Fruit fly (Drosophila melanogaster) whole organism, embryonic: ENCODE measurements around the gene CG1635.

ENCODE experiments used
- Atf-2 ChIP-seq: fragments of 200-800 bp; sonication (Bioruptor generic); optimal IDR thresholded peaks from 2 replicates; lab custom pipeline; 2016; ENCODE audit warnings: missing biosample characterization, missing genetic modification characterization
- CG1024 ChIP-seq: fragments of 200-800 bp; sonication (Bioruptor generic); IDR thresholded peaks from 2 replicates; pipeline ENCODE4 v1.3.6; 2022; ENCODE audit warnings: missing biosample characterization, missing genetic modification characterization
- CG10267 ChIP-seq: fragments of 200-800 bp; sonication (Bioruptor generic); optimal IDR thresholded peaks from 2 replicates; lab custom pipeline; 2018; ENCODE audit warnings: missing biosample characterization, mild to moderate bottlenecking, missing genetic modification characterization, moderate library complexity
- CG10431 ChIP-seq: fragments of 200-800 bp; sonication (Bioruptor generic); optimal IDR thresholded peaks from 3 replicates; lab custom pipeline; 2018; ENCODE audit warnings: missing biosample characterization, mild to moderate bottlenecking, missing genetic modification characterization
- CG1233 ChIP-seq: fragments of 200-800 bp; sonication (Bioruptor generic); optimal IDR thresholded peaks from 4 replicates; lab custom pipeline; 2018; ENCODE audit warnings: missing biosample characterization, mild to moderate bottlenecking, missing genetic modification characterization
- CG12391 ChIP-seq: fragments of 200-800 bp; sonication (Bioruptor generic); optimal IDR thresholded peaks from 3 replicates; lab custom pipeline; 2018; ENCODE audit warnings: missing biosample characterization, mild to moderate bottlenecking, missing genetic modification characterization, moderate library complexity
- CG12942 ChIP-seq: fragments of 200-800 bp; sonication (Bioruptor generic); optimal IDR thresholded peaks from 3 replicates; lab custom pipeline; 2016; ENCODE audit warnings: missing biosample characterization, missing genetic modification characterization
- CG14965 ChIP-seq: fragments of 200-800 bp; sonication (Bioruptor generic); optimal IDR thresholded peaks from 2 replicates; lab custom pipeline; 2016; ENCODE audit warnings: missing biosample characterization, missing genetic modification characterization, borderline replicate concordance
- CG1647 ChIP-seq: fragments of 200-800 bp; sonication (Bioruptor generic); optimal IDR thresholded peaks from 3 replicates; lab custom pipeline; 2016; ENCODE audit warnings: missing biosample characterization, missing genetic modification characterization
- CG16813 ChIP-seq: fragments of 200-800 bp; sonication (Bioruptor generic); IDR thresholded peaks from 3 replicates; pipeline ENCODE4 v1.3.6; 2022; ENCODE audit warnings: missing biosample characterization, missing genetic modification characterization; ENCODE audit not compliant: partially characterized antibody
- CG17829 ChIP-seq: fragments of 200-800 bp; optimal IDR thresholded peaks from 2 replicates; lab custom pipeline; 2019; ENCODE audit warnings: missing biosample characterization, mild to moderate bottlenecking, missing genetic modification characterization, moderate library complexity
- CG18262 ChIP-seq: fragments of 200-800 bp; optimal IDR thresholded peaks from 3 replicates; lab custom pipeline; 2019; ENCODE audit warnings: missing biosample characterization, mild to moderate bottlenecking, missing genetic modification characterization, moderate library complexity
- CG31441 ChIP-seq: fragments of 200-800 bp; sonication (Bioruptor generic); IDR thresholded peaks from 2 replicates; pipeline ENCODE4 v1.3.6; 2022; ENCODE audit warnings: missing biosample characterization, missing genetic modification characterization
- CG4424 ChIP-seq: fragments of 200-800 bp; sonication (Bioruptor generic); optimal IDR thresholded peaks from 3 replicates; lab custom pipeline; 2016; ENCODE audit warnings: missing biosample characterization, missing genetic modification characterization
- CG7556 ChIP-seq: fragments of 200-800 bp; sonication (Bioruptor generic); optimal IDR thresholded peaks from 2 replicates; lab custom pipeline; 2017; ENCODE audit warnings: missing biosample characterization, mild to moderate bottlenecking, missing genetic modification characterization
- CG9609 ChIP-seq: fragments of 200-800 bp; sonication (Bioruptor generic); optimal IDR thresholded peaks from 3 replicates; lab custom pipeline; 2016; ENCODE audit warnings: missing biosample characterization, missing genetic modification characterization
- Doc3 ChIP-seq: fragments of 200-800 bp; sonication (Bioruptor generic); IDR thresholded peaks from 3 replicates; pipeline ENCODE4 v1.3.6; 2022; ENCODE audit warnings: missing biosample characterization, missing genetic modification characterization; ENCODE audit not compliant: partially characterized antibody
- E2f2 ChIP-seq: fragments of 200-800 bp; sonication (Bioruptor generic); IDR thresholded peaks from 2 replicates; pipeline ENCODE4 v1.3.6; 2022; ENCODE audit warnings: missing biosample characterization, missing genetic modification characterization
- Gsc ChIP-seq: fragments of 200-800 bp; sonication (Bioruptor generic); IDR thresholded peaks from 2 replicates; pipeline ENCODE4 v1.3.6; 2022; ENCODE audit warnings: missing biosample characterization, missing genetic modification characterization
- HLH54F ChIP-seq: fragments of 200-800 bp; sonication (Bioruptor generic); optimal IDR thresholded peaks from 3 replicates; lab custom pipeline; 2016; ENCODE audit warnings: missing biosample characterization, missing genetic modification characterization
- HmgZ ChIP-seq: fragments of 200-800 bp; sonication (Bioruptor generic); optimal IDR thresholded peaks from 2 replicates; lab custom pipeline; 2018; ENCODE audit warnings: missing biosample characterization, mild to moderate bottlenecking, missing genetic modification characterization
- Hr3 ChIP-seq: fragments of 200-800 bp; sonication (Bioruptor generic); optimal IDR thresholded peaks from 3 replicates; lab custom pipeline; 2016; ENCODE audit warnings: missing biosample characterization, missing genetic modification characterization
- Hsf ChIP-seq: fragments of 200-800 bp; sonication (Bioruptor generic); optimal IDR thresholded peaks from 3 replicates; lab custom pipeline; 2016; ENCODE audit warnings: missing biosample characterization, missing genetic modification characterization
- Jarid2 ChIP-seq: fragments of 200-800 bp; sonication (Bioruptor generic); optimal IDR thresholded peaks from 3 replicates; lab custom pipeline; 2017; ENCODE audit warnings: mild to moderate bottlenecking, missing biosample characterization, missing genetic modification reagents, missing genetic modification characterization
- NK7.1 ChIP-seq: fragments of 200-800 bp; sonication (Bioruptor generic); optimal IDR thresholded peaks from 3 replicates; lab custom pipeline; 2016; ENCODE audit warnings: missing biosample characterization, missing genetic modification characterization
- Neu2 ChIP-seq: fragments of 200-800 bp; sonication (Bioruptor generic); optimal IDR thresholded peaks from 3 replicates; lab custom pipeline; 2016; ENCODE audit warnings: missing biosample characterization, missing genetic modification characterization, borderline replicate concordance
- Pdp1 ChIP-seq, 2 experiments: fragments of 200-800 bp; sonication (Bioruptor generic); optimal IDR thresholded peaks; 3 replicates each; lab custom pipeline; 2016; ENCODE audit warnings: missing biosample characterization in 2 of 2, missing genetic modification characterization in 2 of 2, mild to moderate bottlenecking in 1 of 2, moderate library complexity in 1 of 2
- Rfx ChIP-seq: fragments of 200-800 bp; sonication (Bioruptor generic); IDR thresholded peaks from 2 replicates; pipeline ENCODE4 v1.3.6; 2022; ENCODE audit warnings: missing biosample characterization, missing genetic modification characterization
- Sin3A ChIP-seq: fragments of >200 bp; optimal IDR thresholded peaks from 2 replicates; lab custom pipeline; 2018
- Ssrp ChIP-seq: fragments of 200-800 bp; sonication (Bioruptor generic); optimal IDR thresholded peaks from 2 replicates; lab custom pipeline; 2018; ENCODE audit warnings: missing biosample characterization, mild to moderate bottlenecking, missing genetic modification characterization, moderate library complexity
- Usf ChIP-seq: fragments of 200-800 bp; sonication (Bioruptor generic); optimal IDR thresholded peaks from 2 replicates; lab custom pipeline; 2017; ENCODE audit warnings: missing genotype, missing biosample characterization, missing genetic modification characterization
- az2 ChIP-seq: fragments of 200-800 bp; sonication (Bioruptor generic); optimal IDR thresholded peaks from 3 replicates; lab custom pipeline; 2016; ENCODE audit warnings: missing biosample characterization, missing genetic modification characterization
- bsh ChIP-seq, 2 experiments: fragments of 200-800 bp; sonication (Bioruptor generic); optimal IDR thresholded peaks; 2 replicates each; lab custom pipeline; 2017 to 2018; ENCODE audit warnings: mild to moderate bottlenecking in 2 of 2, missing biosample characterization in 2 of 2, missing genetic modification characterization in 2 of 2, moderate library complexity in 1 of 2
- cwo ChIP-seq: fragments of 200-800 bp; sonication (Bioruptor generic); optimal IDR thresholded peaks from 3 replicates; lab custom pipeline; 2017; ENCODE audit warnings: missing biosample characterization, missing genetic modification characterization, mild to moderate bottlenecking, moderate library complexity, missing genetic modification reagents
- dmrt11E ChIP-seq: fragments of 200-800 bp; sonication (Bioruptor generic); optimal IDR thresholded peaks from 3 replicates; lab custom pipeline; 2018; ENCODE audit warnings: missing biosample characterization, mild to moderate bottlenecking, missing genetic modification characterization, moderate library complexity
- gsb ChIP-seq: fragments of 200-800 bp; sonication (Bioruptor generic); IDR thresholded peaks from 2 replicates; pipeline ENCODE4 v1.3.6; 2022; ENCODE audit warnings: missing biosample characterization, missing genetic modification characterization
- hb ChIP-seq: fragments of 200-800 bp; sonication (Bioruptor generic); IDR thresholded peaks from 3 replicates; pipeline ENCODE4 v1.3.6; 2022; ENCODE audit warnings: missing biosample characterization, missing genetic modification characterization; ENCODE audit not compliant: partially characterized antibody
- lmd ChIP-seq: fragments of 200-800 bp; sonication (Bioruptor generic); IDR thresholded peaks from 2 replicates; pipeline ENCODE4 v1.3.6; 2022; ENCODE audit warnings: missing biosample characterization, missing genetic modification characterization
- nau ChIP-seq: fragments of 200-800 bp; sonication (Bioruptor generic); optimal IDR thresholded peaks from 3 replicates; lab custom pipeline; 2017; ENCODE audit warnings: missing biosample characterization, mild to moderate bottlenecking, missing genetic modification characterization, missing genetic modification reagents
- oc ChIP-seq: fragments of 200-800 bp; sonication (Bioruptor generic); optimal IDR thresholded peaks from 2 replicates; lab custom pipeline; 2018; ENCODE audit warnings: missing biosample characterization, mild to moderate bottlenecking, missing genetic modification characterization, moderate library complexity
- peb ChIP-seq: fragments of 200-800 bp; sonication (Bioruptor generic); IDR thresholded peaks from 2 replicates; pipeline ENCODE4 v1.3.6; 2022; ENCODE audit warnings: missing biosample characterization, missing genetic modification characterization
- phol ChIP-seq: fragments of 200-800 bp; sonication (Bioruptor generic); optimal IDR thresholded peaks from 3 replicates; lab custom pipeline; 2018; ENCODE audit warnings: missing biosample characterization, mild to moderate bottlenecking, missing genetic modification characterization, moderate library complexity
- pzg ChIP-seq: fragments of 200-800 bp; sonication (Bioruptor generic); optimal IDR thresholded peaks from 3 replicates; lab custom pipeline; 2018; ENCODE audit warnings: missing biosample characterization, mild to moderate bottlenecking, missing genetic modification characterization, moderate library complexity
- ranshi ChIP-seq: fragments of 200-800 bp; sonication (Bioruptor generic); IDR thresholded peaks from 2 replicates; pipeline ENCODE4 v1.3.6; 2022; ENCODE audit warnings: missing biosample characterization, missing genetic modification characterization
- ro ChIP-seq: fragments of 200-800 bp; sonication (Bioruptor generic); IDR thresholded peaks from 2 replicates; pipeline ENCODE4 v1.3.6; 2022; ENCODE audit warnings: missing biosample characterization, missing genetic modification characterization
- row ChIP-seq: fragments of 200-800 bp; sonication (Bioruptor generic); IDR thresholded peaks from 3 replicates; pipeline ENCODE4 v1.3.6; 2022; ENCODE audit warnings: missing biosample characterization, missing genetic modification characterization
- shn ChIP-seq: fragments of 200-800 bp; sonication (Bioruptor generic); optimal IDR thresholded peaks from 3 replicates; lab custom pipeline; 2016; ENCODE audit warnings: missing biosample characterization, missing genetic modification characterization
- stc ChIP-seq: fragments of 200-800 bp; sonication (Bioruptor generic); IDR thresholded peaks from 2 replicates; pipeline ENCODE4 v1.3.6; 2022; ENCODE audit warnings: missing biosample characterization, missing genetic modification characterization
- vvl ChIP-seq: fragments of 200-800 bp; sonication (Bioruptor generic); IDR thresholded peaks from 2 replicates; pipeline ENCODE4 v1.3.6; 2022; ENCODE audit warnings: missing biosample characterization, missing genetic modification characterization
- z ChIP-seq: fragments of 200-800 bp; sonication (Bioruptor generic); IDR thresholded peaks from 3 replicates; pipeline ENCODE4 v1.3.6; 2022; ENCODE audit warnings: missing biosample characterization, missing genetic modification characterization
- zfh2 ChIP-seq: fragments of 200-800 bp; sonication (Bioruptor generic); optimal IDR thresholded peaks from 2 replicates; lab custom pipeline; 2016; ENCODE audit warnings: missing biosample characterization, missing genetic modification characterization

The CG1635 gene

DNA sequence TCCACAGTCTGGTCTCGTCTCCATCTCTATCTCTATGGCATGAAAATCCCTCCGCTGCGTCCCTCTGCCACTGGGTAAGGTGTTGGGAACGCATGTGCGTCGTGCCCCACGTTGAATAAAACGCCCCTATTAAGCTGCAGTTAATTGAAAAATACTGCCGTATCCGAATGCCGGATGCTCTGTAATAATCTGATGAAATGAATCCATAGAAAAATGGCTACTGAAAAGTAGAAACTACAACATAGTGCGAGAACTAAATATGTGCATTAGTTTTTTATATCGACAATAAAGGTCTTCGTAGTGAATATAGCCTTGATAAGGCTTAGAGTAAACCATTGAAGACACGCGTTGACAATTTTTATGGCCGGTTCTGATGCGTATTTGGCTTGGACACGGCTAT lies 21.7 kb upstream of the CG1635 start (continued):
- TF ChIP-seq oc (peak; percentile 59), CG31441 (GFP tag; lab: Robert Waterston, UW) (peak; percentile 45; the same call in 1 of the 2 replicates), Hr3 (GFP tag; lab: Kevin White, UChicago) (peak; percentile 40), lmd (GFP tag; lab: Robert Waterston, UW) (peak; percentile 65), CG17829 (tag; lab: Kevin White, UChicago) (peak; percentile 55), ranshi (peak; percentile 66; the same call in 1 of the 2 replicates), CG7556 (peak; percentile 35), Sin3A (no peak), HLH54F (GFP tag; lab: Kevin White, UChicago) (no peak), shn (GFP tag; lab: Kevin White, UChicago) (no peak), row (GFP tag; lab: Robert Waterston, UW) (peak; percentile 70), Rfx (GFP tag; lab: Robert Waterston, UW) (peak; percentile 40; the same call in 1 of the 2 replicates), Atf-2 (GFP tag; lab: Kevin White, UChicago) (no peak), hb (no peak), Pdp1 (GFP tag; optimal IDR thresholded peaks at IDR 0.05; lab: Kevin White, UChicago) (peak in 1 of 2 experiments; percentile 10), CG1024 (GFP tag; lab: Robert Waterston, UW) (peak; percentile 54; the same call in 1 of the 2 replicates), CG9609 (peak; percentile 24), zfh2 (GFP tag; lab: Kevin White, UChicago) (no peak), az2 (GFP tag; lab: Kevin White, UChicago) (peak; percentile 40), CG12391 (tag; lab: Kevin White, UChicago) (peak; percentile 53), CG18262 (tag; lab: Kevin White, UChicago) (peak; percentile 70), dmrt11E (tag; lab: Kevin White, UChicago) (peak; percentile 67), Hsf (peak; percentile 16), ro (no peak), CG1233 (peak; percentile 34), CG10431 (GFP tag; lab: Kevin White, UChicago) (no peak), z (GFP tag; lab: Robert Waterston, UW) (no peak), stc (GFP tag; lab: Robert Waterston, UW) (peak; percentile 43; the same call in 1 of the 2 replicates), CG10267 (tag; lab: Kevin White, UChicago) (peak; percentile 44), vvl (GFP tag; lab: Robert Waterston, UW) (peak; percentile 79), bsh (GFP tag; optimal IDR thresholded peaks at IDR 0.05; lab: Kevin White, UChicago) (peak; percentile 59 to 74), Doc3 (GFP tag; lab: Robert Waterston, UW) (no peak), NK7.1 (GFP tag; lab: Kevin White, UChicago) (peak; percentile 20), gsb (GFP tag; lab: Robert Waterston, UW) (no peak), CG12942 (GFP tag; lab: Kevin White, UChicago) (no peak), Neu2 (GFP tag; lab: Kevin White, UChicago) (no peak), pzg (GFP tag; lab: Kevin White, UChicago) (no peak), Ssrp (tag; lab: Kevin White, UChicago) (peak; percentile 60), CG4424 (GFP tag; lab: Kevin White, UChicago) (peak; percentile 14), cwo (GFP tag; lab: Kevin White, UChicago) (no peak), CG14965 (no peak), peb (peak; percentile 49), CG16813 (GFP tag; lab: Robert Waterston, UW) (no peak), CG1647 (GFP tag; lab: Kevin White, UChicago) (peak; percentile 6), phol (tag; lab: Kevin White, UChicago) (peak; percentile 68), E2f2 (GFP tag; lab: Robert Waterston, UW) (0 out of 2 replicates have a peak, but pooled peaks have one; percentile 11), HmgZ (no peak), Gsc (GFP tag; lab: Robert Waterston, UW) (peak; percentile 44; the same call in 1 of the 2 replicates), Usf (GFP tag; lab: Kevin White, UChicago) (no peak), nau (GFP tag; lab: Kevin White, UChicago) (no peak), Jarid2 (GFP tag; lab: Kevin White, UChicago) (no peak)
